Fruit fly (Drosophila melanogaster) whole organism, embryonic: ENCODE measurements around the gene xmas.
A peak's percentile ranks its signal among the peaks of the same experiment; 100 is the strongest.

Source experiments
- Adf1 ChIP-seq: fragments of 200-800 bp; sonication (Bioruptor generic); IDR thresholded peaks from 2 replicates; pipeline ENCODE4 v1.3.6; 2022; ENCODE audit warnings: missing biosample characterization, missing genetic modification characterization
- CG10209 ChIP-seq: fragments of 200-800 bp; sonication (Bioruptor generic); optimal IDR thresholded peaks from 3 replicates; lab custom pipeline; 2017; ENCODE audit warnings: missing biosample characterization, mild to moderate bottlenecking, missing genetic modification characterization, missing genetic modification reagents
- CG10267 ChIP-seq: fragments of 200-800 bp; sonication (Bioruptor generic); optimal IDR thresholded peaks from 2 replicates; lab custom pipeline; 2018; ENCODE audit warnings: missing biosample characterization, mild to moderate bottlenecking, missing genetic modification characterization, moderate library complexity
- CG11504 ChIP-seq: fragments of 200-800 bp; sonication (Bioruptor generic); optimal IDR thresholded peaks from 3 replicates; lab custom pipeline; 2019; ENCODE audit warnings: missing biosample characterization, mild to moderate bottlenecking, missing genetic modification characterization, moderate library complexity
- CG11696 ChIP-seq: fragments of 200-800 bp; sonication (Bioruptor generic); IDR thresholded peaks from 2 replicates; pipeline ENCODE4 v1.3.6; 2022; ENCODE audit warnings: missing biosample characterization, missing genetic modification characterization
- CG12391 ChIP-seq: fragments of 200-800 bp; sonication (Bioruptor generic); optimal IDR thresholded peaks from 3 replicates; lab custom pipeline; 2018; ENCODE audit warnings: missing biosample characterization, mild to moderate bottlenecking, missing genetic modification characterization, moderate library complexity
- CG12744 ChIP-seq: fragments of 200-800 bp; sonication (Bioruptor generic); optimal IDR thresholded peaks from 2 replicates; lab custom pipeline; 2016; ENCODE audit warnings: missing biosample characterization, missing genetic modification characterization
- CG13123 ChIP-seq: fragments of 200-800 bp; sonication (Bioruptor generic); optimal IDR thresholded peaks from 2 replicates; lab custom pipeline; 2016; ENCODE audit warnings: missing biosample characterization, missing genetic modification characterization
- CG13287 ChIP-seq: fragments of 200-800 bp; sonication (Bioruptor generic); IDR thresholded peaks from 2 replicates; pipeline ENCODE4 v1.3.6; 2022; ENCODE audit warnings: missing biosample characterization, missing genetic modification characterization; ENCODE audit not compliant: partially characterized antibody
- CG14050 ChIP-seq: fragments of 200-800 bp; sonication (Bioruptor generic); IDR thresholded peaks from 3 replicates; pipeline ENCODE4 v1.3.6; 2022; ENCODE audit warnings: missing biosample characterization, missing genetic modification characterization
- CG14860 ChIP-seq: fragments of 200-800 bp; sonication (Bioruptor generic); IDR thresholded peaks from 3 replicates; pipeline ENCODE4 v1.3.6; 2022; ENCODE audit warnings: missing biosample characterization, missing genetic modification characterization; ENCODE audit not compliant: partially characterized antibody
- CG15514 ChIP-seq: fragments of 200-800 bp; sonication (Bioruptor generic); optimal IDR thresholded peaks from 3 replicates; lab custom pipeline; 2017; ENCODE audit warnings: missing biosample characterization, missing genetic modification characterization, mild to moderate bottlenecking, moderate library complexity, missing genetic modification reagents
- CG32767 ChIP-seq: fragments of 200-800 bp; sonication (Bioruptor generic); IDR thresholded peaks from 2 replicates; pipeline ENCODE4 v1.3.6; 2022; ENCODE audit warnings: missing biosample characterization, missing genetic modification characterization
- CG7839 ChIP-seq: fragments of 200-800 bp; sonication (Bioruptor generic); optimal IDR thresholded peaks from 3 replicates; lab custom pipeline; 2018; ENCODE audit warnings: missing biosample characterization, mild to moderate bottlenecking, missing genetic modification characterization, moderate library complexity
- CG8290 ChIP-seq, 3 experiments: fragments of 200-800 bp; sonication (Bioruptor generic); optimal IDR thresholded peaks; 2 replicates each; lab custom pipeline; 2016 to 2019; ENCODE audit warnings: missing biosample characterization in 3 of 3, missing genetic modification characterization in 3 of 3, mild to moderate bottlenecking in 2 of 3, moderate library complexity in 1 of 3
- CG8359 ChIP-seq: fragments of 200-800 bp; sonication (Bioruptor generic); optimal IDR thresholded peaks from 2 replicates; lab custom pipeline; 2017; ENCODE audit warnings: missing biosample characterization, mild to moderate bottlenecking, missing genetic modification characterization, borderline replicate concordance
- CHES-1-like ChIP-seq: fragments of 200-800 bp; sonication (Bioruptor generic); optimal IDR thresholded peaks from 2 replicates; lab custom pipeline; 2016; ENCODE audit warnings: missing biosample characterization, missing genetic modification characterization
- CTCF ChIP-seq: fragments of 200-800 bp; sonication (Bioruptor generic); optimal IDR thresholded peaks from 2 replicates; lab custom pipeline; 2017; ENCODE audit warnings: missing biosample characterization, mild to moderate bottlenecking, missing genetic modification characterization, moderate library complexity
- Dbx ChIP-seq: fragments of 200-800 bp; sonication (Bioruptor generic); IDR thresholded peaks from 3 replicates; pipeline ENCODE4 v1.3.6; 2022; ENCODE audit warnings: missing biosample characterization, missing genetic modification characterization
- ERR ChIP-seq: fragments of 200-800 bp; sonication (Bioruptor generic); optimal IDR thresholded peaks from 2 replicates; lab custom pipeline; 2016; ENCODE audit warnings: missing biosample characterization, missing genetic modification characterization
- H15 ChIP-seq: fragments of 200-800 bp; sonication (Bioruptor generic); IDR thresholded peaks from 3 replicates; pipeline ENCODE4 v1.3.6; 2022; ENCODE audit warnings: missing biosample characterization, missing genetic modification characterization
- Hmr ChIP-seq: fragments of 200-800 bp; sonication (Bioruptor generic); optimal IDR thresholded peaks from 3 replicates; lab custom pipeline; 2017; ENCODE audit warnings: mild to moderate bottlenecking, missing biosample characterization, missing genetic modification reagents, missing genetic modification characterization
- Oaz ChIP-seq: fragments of 200-800 bp; sonication (Bioruptor generic); IDR thresholded peaks from 2 replicates; pipeline ENCODE4 v1.3.6; 2022; ENCODE audit warnings: missing biosample characterization, missing genetic modification characterization
- Oli ChIP-seq: fragments of 200-800 bp; sonication (Bioruptor generic); optimal IDR thresholded peaks from 2 replicates; lab custom pipeline; 2018; ENCODE audit warnings: missing biosample characterization, mild to moderate bottlenecking, missing genetic modification characterization, moderate library complexity
- Sry-β ChIP-seq: fragments of 200-800 bp; sonication (Bioruptor generic); optimal IDR thresholded peaks from 2 replicates; lab custom pipeline; 2018; ENCODE audit warnings: missing biosample characterization, mild to moderate bottlenecking, missing genetic modification characterization, moderate library complexity
- Tbp ChIP-seq: fragments of >200 bp; optimal IDR thresholded peaks from 2 replicates; lab custom pipeline; 2018; ENCODE audit warnings: missing biosample characterization, missing genetic modification characterization
- bcd ChIP-seq: fragments of 200-800 bp; sonication (Bioruptor generic); optimal IDR thresholded peaks from 2 replicates; lab custom pipeline; 2017; ENCODE audit warnings: missing biosample characterization, mild to moderate bottlenecking, missing genetic modification characterization
- bowl ChIP-seq: fragments of 200-800 bp; sonication (Bioruptor generic); IDR thresholded peaks from 2 replicates; pipeline ENCODE4 v1.3.6; 2022; ENCODE audit warnings: missing biosample characterization, missing genetic modification characterization
- chif ChIP-seq, 2 experiments: fragments of 200-800 bp; sonication (Bioruptor generic); optimal IDR thresholded peaks; 3 replicates each; lab custom pipeline; 2016; ENCODE audit warnings: missing biosample characterization in 2 of 2, missing genetic modification characterization in 2 of 2
- crc ChIP-seq: fragments of 200-800 bp; sonication (Bioruptor generic); optimal IDR thresholded peaks from 2 replicates; lab custom pipeline; 2016; ENCODE audit warnings: missing biosample characterization, missing genetic modification characterization
- crol ChIP-seq: fragments of 200-800 bp; sonication (Bioruptor generic); IDR thresholded peaks from 2 replicates; pipeline ENCODE4 v1.3.6; 2022; ENCODE audit warnings: missing biosample characterization, missing genetic modification characterization
- cwo ChIP-seq: fragments of 200-800 bp; sonication (Bioruptor generic); optimal IDR thresholded peaks from 3 replicates; lab custom pipeline; 2017; ENCODE audit warnings: missing biosample characterization, missing genetic modification characterization, mild to moderate bottlenecking, moderate library complexity, missing genetic modification reagents
- dm ChIP-seq: fragments of 200-800 bp; sonication (Bioruptor generic); optimal IDR thresholded peaks from 3 replicates; lab custom pipeline; 2016; ENCODE audit warnings: missing biosample characterization, missing genetic modification characterization
- dpn ChIP-seq, 2 experiments: fragments of 200-800 bp; sonication (Bioruptor generic); optimal IDR thresholded peaks; 3 replicates each; lab custom pipeline; 2016; ENCODE audit warnings: missing biosample characterization in 2 of 2, missing genetic modification characterization in 2 of 2
- ems ChIP-seq: fragments of 200-800 bp; sonication (Bioruptor generic); optimal IDR thresholded peaks from 3 replicates; lab custom pipeline; 2016; ENCODE audit warnings: missing biosample characterization, missing genetic modification characterization
- insv ChIP-seq, 2 experiments: fragments of 200-800 bp; sonication (Bioruptor generic); optimal IDR thresholded peaks; 3 replicates each; lab custom pipeline; 2016 to 2018; ENCODE audit warnings: missing biosample characterization in 2 of 2, missing genetic modification characterization in 2 of 2
- kah ChIP-seq: fragments of 200-800 bp; sonication (Bioruptor generic); optimal IDR thresholded peaks from 2 replicates; lab custom pipeline; 2018; ENCODE audit warnings: missing biosample characterization, mild to moderate bottlenecking, missing genetic modification characterization
- kni ChIP-seq: fragments of 200-800 bp; sonication (Bioruptor generic); optimal IDR thresholded peaks from 3 replicates; lab custom pipeline; 2017; ENCODE audit warnings: mild to moderate bottlenecking, missing biosample characterization, missing genetic modification reagents, missing genetic modification characterization
- lbe ChIP-seq: fragments of 200-800 bp; sonication (Bioruptor generic); optimal IDR thresholded peaks from 2 replicates; lab custom pipeline; 2016; ENCODE audit warnings: missing biosample characterization, mild to moderate bottlenecking, missing genetic modification characterization
- prd ChIP-seq, 3 experiments: fragments of >200 bp in 2 of 3; fragments of 200-800 bp in 1 of 3; sonication (Bioruptor generic) in 1 of 3; optimal IDR thresholded peaks in 2 of 3; IDR thresholded peaks in 1 of 3; 2 replicates in 2 of 3; 3 replicates in 1 of 3; pipeline versions ENCODE4 v1.3.6 to Lab custom; 2017 to 2022; ENCODE audit warnings: missing biosample characterization in 1 of 3, missing genetic modification characterization in 1 of 3
- row ChIP-seq: fragments of 200-800 bp; sonication (Bioruptor generic); IDR thresholded peaks from 3 replicates; pipeline ENCODE4 v1.3.6; 2022; ENCODE audit warnings: missing biosample characterization, missing genetic modification characterization
- slp2 ChIP-seq: fragments of 200-800 bp; sonication (Bioruptor generic); optimal IDR thresholded peaks from 2 replicates; lab custom pipeline; 2016; ENCODE audit warnings: missing biosample characterization, missing genetic modification characterization
- sqz ChIP-seq: fragments of 200-800 bp; sonication (Bioruptor generic); optimal IDR thresholded peaks from 3 replicates; lab custom pipeline; 2018; ENCODE audit warnings: missing biosample characterization, mild to moderate bottlenecking, missing genetic modification characterization
- tap ChIP-seq: fragments of 200-800 bp; optimal IDR thresholded peaks from 3 replicates; lab custom pipeline; 2019; ENCODE audit warnings: missing biosample characterization, mild to moderate bottlenecking, missing genetic modification characterization, moderate library complexity
- tll ChIP-seq, 2 experiments: fragments of 200-800 bp in 1 of 2; fragments of >200 bp in 1 of 2; sonication (Bioruptor generic) in 1 of 2; optimal IDR thresholded peaks; 2 replicates each; lab custom pipeline; 2017 to 2019; ENCODE audit warnings: missing biosample characterization in 2 of 2, missing genetic modification characterization in 2 of 2, mild to moderate bottlenecking in 1 of 2, moderate library complexity in 1 of 2
- tup ChIP-seq: fragments of 200-800 bp; sonication (Bioruptor generic); optimal IDR thresholded peaks from 2 replicates; lab custom pipeline; 2016; ENCODE audit warnings: missing biosample characterization, mild to moderate bottlenecking, missing genetic modification characterization, moderate library complexity
- twi ChIP-seq: fragments of 200-800 bp; optimal IDR thresholded peaks from 2 replicates; lab custom pipeline; 2019; ENCODE audit warnings: missing biosample characterization, mild to moderate bottlenecking, missing genetic modification characterization, moderate library complexity
- usp ChIP-seq: fragments of >200 bp; optimal IDR thresholded peaks from 2 replicates; lab custom pipeline; 2017; ENCODE audit warnings: missing biosample characterization, missing genetic modification characterization

xmas gene

DNA sequence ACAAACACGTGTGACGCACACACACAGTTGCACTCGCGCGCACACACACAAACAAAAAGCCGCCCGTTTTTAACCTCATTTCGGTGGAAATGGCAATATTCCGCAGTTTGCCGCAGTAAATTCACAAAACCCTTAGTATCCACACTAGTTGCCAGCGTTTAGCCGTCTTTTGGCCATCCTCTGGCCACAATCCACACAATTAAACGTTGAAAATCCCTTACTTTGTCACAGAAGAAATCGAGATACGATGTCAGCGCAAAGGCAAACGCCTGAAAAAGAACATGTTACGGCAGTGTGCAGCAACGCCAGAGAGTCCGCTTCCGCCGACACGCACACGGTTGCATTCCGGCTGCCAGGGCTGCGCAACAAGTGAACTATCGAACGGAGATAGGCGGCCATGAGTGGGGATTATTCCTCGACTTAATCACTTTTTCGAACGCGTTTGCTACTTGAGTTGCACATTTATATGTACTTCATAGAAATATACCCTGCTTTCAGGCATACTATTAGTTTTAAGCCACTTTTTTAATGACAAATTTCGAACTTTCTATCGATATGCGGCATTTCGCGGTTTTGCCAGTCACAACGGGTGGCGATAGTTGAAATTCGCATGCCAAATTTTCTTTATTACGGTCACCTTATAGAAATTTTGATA is 11.0 kb downstream of the xmas start, which contains the start of gene RpS5a (continued):
- TF ChIP-seq CG15514 (GFP tag; lab: Kevin White, UChicago), result peak; percentile 87
- TF ChIP-seq twi (tag; lab: Kevin White, UChicago), result peak; percentile 60
- peak; percentile 53 for TF ChIP-seq CTCF (GFP tag; lab: Kevin White, UChicago)
- TF ChIP-seq kah (GFP tag; lab: Kevin White, UChicago), result peak; percentile 75
- 0 out of 2 replicates have a peak, but pooled peaks have one; percentile 10 for TF ChIP-seq crol
- TF ChIP-seq insv (GFP tag; optimal IDR thresholded peaks at IDR 0.05; lab: Kevin White, UChicago), result peak in 1 of 2 experiments; percentile 53
- 0 out of 2 replicates have a peak, but pooled peaks have one; percentile 53 for TF ChIP-seq CG11696 (GFP tag; lab: Robert Waterston, UW)
- TF ChIP-seq CHES-1-like (GFP tag; lab: Kevin White, UChicago), result peak; percentile 81
- peak; percentile 79 for TF ChIP-seq CG8290 (GFP tag; optimal IDR thresholded peaks at IDR 0.05; lab: Kevin White, UChicago)
- TF ChIP-seq CG8290 (tag; optimal IDR thresholded peaks at IDR 0.05; lab: Kevin White, UChicago), result peak; percentile 70 to 86
- peak; percentile 65 for TF ChIP-seq CG8359
- TF ChIP-seq dpn (GFP tag; optimal IDR thresholded peaks at IDR 0.05; lab: Kevin White, UChicago), result peak; percentile 62 to 84
- TF ChIP-seq kni, result peak; percentile 93
- peak; percentile 63 for TF ChIP-seq tup (GFP tag; lab: Kevin White, UChicago)
- peak; percentile 77 for TF ChIP-seq row (GFP tag; lab: Robert Waterston, UW)
- TF ChIP-seq CG14050 (GFP tag; lab: Robert Waterston, UW), result peak; percentile 55; the same call in 2 of the 3 replicates
- no peak for TF ChIP-seq prd (optimal IDR thresholded peaks at IDR 0.05; lab: Kevin White, UChicago)
- TF ChIP-seq prd (GFP tag; IDR thresholded peaks at IDR 0.05; lab: Robert Waterston, UW), result peak; percentile 69
- peak; percentile 66 for TF ChIP-seq CG12391 (tag; lab: Kevin White, UChicago)
- TF ChIP-seq lbe, result no peak
- peak; percentile 92 for TF ChIP-seq bcd (GFP tag; lab: Kevin White, UChicago)
- TF ChIP-seq slp2 (GFP tag; lab: Kevin White, UChicago), result peak; percentile 79
- TF ChIP-seq CG13123, result peak; percentile 28
- peak; percentile 71 for TF ChIP-seq CG14860 (GFP tag; lab: Robert Waterston, UW)
- peak; percentile 80; the same call in 2 of the 3 replicates for TF ChIP-seq H15 (GFP tag; lab: Robert Waterston, UW)
- peak in 1 of 2 experiments; percentile 97 for TF ChIP-seq tll (GFP tag; optimal IDR thresholded peaks at IDR 0.05; lab: Kevin White, UChicago)
- TF ChIP-seq Hmr (GFP tag; lab: Kevin White, UChicago), result peak; percentile 91
- TF ChIP-seq Tbp (GFP tag; lab: Kevin White, UChicago), result no peak
- peak; percentile 67 for TF ChIP-seq CG7839
- TF ChIP-seq Sry-β (GFP tag; lab: Kevin White, UChicago), result peak; percentile 53
- peak; percentile 68 for TF ChIP-seq crc
- TF ChIP-seq Oaz (GFP tag; lab: Robert Waterston, UW), result peak; percentile 60
- TF ChIP-seq CG10209 (GFP tag; lab: Kevin White, UChicago), result peak; percentile 88
- peak; percentile 53 for TF ChIP-seq ems (GFP tag; lab: Kevin White, UChicago)
- TF ChIP-seq tap (tag; lab: Kevin White, UChicago), result peak; percentile 51
- TF ChIP-seq Adf1 (GFP tag; lab: Robert Waterston, UW), result 0 out of 2 replicates have a peak, but pooled peaks have one; percentile 27
- TF ChIP-seq Oli (tag; lab: Kevin White, UChicago), result peak; percentile 63
- peak; percentile 86 for TF ChIP-seq Dbx
- peak; percentile 44 for TF ChIP-seq CG12744 (GFP tag; lab: Kevin White, UChicago)
- TF ChIP-seq ERR (GFP tag; lab: Kevin White, UChicago), result peak; percentile 30
- peak; percentile 95 for TF ChIP-seq dm (GFP tag; lab: Kevin White, UChicago)
- TF ChIP-seq CG10267 (tag; lab: Kevin White, UChicago), result peak; percentile 91
- TF ChIP-seq CG11504 (tag; lab: Kevin White, UChicago), result no peak
- peak; percentile 52; the same call in 1 of the 2 replicates for TF ChIP-seq CG32767 (GFP tag; lab: Robert Waterston, UW)
- no peak for TF ChIP-seq usp (GFP tag; lab: Kevin White, UChicago)
- no peak for TF ChIP-seq bowl (GFP tag; lab: Robert Waterston, UW)
- TF ChIP-seq cwo, result peak; percentile 64
- TF ChIP-seq chif (GFP tag; optimal IDR thresholded peaks at IDR 0.05; lab: Kevin White, UChicago), result peak; percentile 72 to 76
- TF ChIP-seq CG13287 (GFP tag; lab: Robert Waterston, UW), result peak; percentile 79
- peak; percentile 64 for TF ChIP-seq sqz
